Fruit fly (Drosophila melanogaster) whole organism: ENCODE results near the gene Muted.

ENCODE experiments used
- pan ChIP-seq: fragments of >200 bp; optimal IDR thresholded peaks from 2 replicates; lab custom pipeline; 2017
- usp ChIP-seq: fragments of >200 bp; optimal IDR thresholded peaks from 2 replicates; lab custom pipeline; 2017; ENCODE audit warnings: missing biosample characterization, missing genetic modification characterization, mixed read lengths

DNA sequence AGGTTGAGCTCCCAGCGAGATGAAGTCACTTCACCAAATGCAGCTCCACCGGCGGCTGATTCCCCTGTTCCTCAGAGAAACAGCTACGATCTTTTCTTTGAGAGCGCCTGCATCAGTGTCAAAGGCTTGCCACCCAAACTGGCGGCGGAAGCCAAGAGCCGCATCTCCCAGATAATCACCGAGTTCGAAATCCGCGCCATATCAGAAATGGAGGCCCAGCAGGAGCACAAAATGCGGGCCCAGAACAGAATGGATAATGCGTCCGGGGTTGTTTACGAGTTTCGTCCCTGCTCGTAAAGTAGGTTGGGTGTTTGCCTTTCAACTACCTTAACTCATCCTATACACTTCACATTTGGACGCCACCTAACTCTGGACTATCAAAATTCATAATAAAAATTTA lies 19.3 kb downstream of the Muted start, which contains the start of gene Gpdh3:
- TF ChIP-seq pan (lab: Kevin White, UChicago) (no peak), usp (GFP tag; lab: Kevin White, UChicago) (no peak)
